Worm (Caenorhabditis elegans) whole organism, midembryonic: ENCODE measurements around the gene ilys-6.

Experiments
- cog-1 ChIP-seq: sonication (generic microtip); optimal IDR thresholded peaks from 2 replicates; lab custom pipeline; 2016; ENCODE audit warnings: missing genetic modification characterization, missing compliant biosample characterization
- med-1 ChIP-seq: sonication (generic microtip); optimal IDR thresholded peaks from 2 replicates; lab custom pipeline; 2017; ENCODE audit warnings: missing genetic modification characterization, mild to moderate bottlenecking, missing compliant biosample characterization, antibody characterized with exemption, missing genetic modification reagents; ENCODE audit not compliant: insufficient read depth
- tab-1 ChIP-seq: fragments of 200-800 bp; sonication (Bioruptor generic); IDR thresholded peaks from 2 replicates; pipeline ENCODE4 v1.3.6; 2022; ENCODE audit warnings: missing genetic modification characterization, missing compliant biosample characterization
- ztf-23 ChIP-seq: fragments of 200-800 bp; sonication (Bioruptor generic); IDR thresholded peaks from 2 replicates; pipeline ENCODE4 v1.3.6; 2022; ENCODE audit warnings: missing genetic modification reagents, missing genetic modification characterization, missing compliant biosample characterization

DNA sequence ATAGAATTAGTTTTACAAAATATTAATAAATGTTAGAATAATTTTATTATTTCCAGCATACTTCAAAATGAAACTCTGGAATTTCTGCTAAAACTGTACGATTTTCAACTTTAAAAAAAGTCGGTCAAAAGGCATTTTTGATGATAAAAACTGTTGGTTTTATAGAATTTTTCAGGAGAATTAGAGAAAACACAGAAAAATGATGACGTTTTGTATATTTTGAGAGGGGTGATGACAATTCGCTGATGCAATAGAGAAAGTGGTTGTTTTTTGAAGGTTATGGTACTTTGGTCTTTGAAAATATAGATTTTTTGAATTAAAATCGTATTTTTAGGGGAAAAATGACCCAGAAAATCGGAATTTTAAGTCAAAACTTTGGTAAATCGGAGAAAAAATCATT is 21.5 kb upstream of the ilys-6 start:
- TF ChIP-seq ztf-23 (GFP tag; lab: Robert Waterston, UW) (no peak), cog-1 (no peak), tab-1 (GFP tag; lab: Robert Waterston, UW) (no peak), med-1 (GFP tag; lab: Kevin White, UChicago) (no peak)
